Worm (Caenorhabditis elegans) whole organism, early embryonic: ENCODE results near the gene col-141.

ENCODE experiments used
- B0310.2 ChIP-seq: sonication (generic microtip); optimal IDR thresholded peaks from 2 replicates; lab custom pipeline; 2016; ENCODE audit warnings: mild to moderate bottlenecking, missing genetic modification characterization, missing compliant biosample characterization
- F13C5.2 ChIP-seq: sonication (generic microtip); optimal IDR thresholded peaks from 2 replicates; lab custom pipeline; 2017; ENCODE audit warnings: mild to moderate bottlenecking, missing genetic modification characterization, inconsistent platforms, missing compliant biosample characterization
- aly-1 ChIP-seq: sonication (generic microtip); optimal IDR thresholded peaks from 2 replicates; lab custom pipeline; 2016; ENCODE audit warnings: missing genetic modification characterization, missing compliant biosample characterization
- ama-1 ChIP-seq: fragments of 150-350 bp; optimal IDR thresholded peaks from 2 replicates; lab custom pipeline; 2014
- ceh-13 ChIP-seq: fragments of 200-800 bp; sonication (Bioruptor generic); optimal IDR thresholded peaks from 2 replicates; lab custom pipeline; 2018; ENCODE audit warnings: mild to moderate bottlenecking, missing genetic modification characterization, missing compliant biosample characterization
- ceh-36 ChIP-seq: sonication (generic microtip); optimal IDR thresholded peaks from 2 replicates; lab custom pipeline; 2016; ENCODE audit warnings: missing genetic modification characterization, inconsistent platforms, missing compliant biosample characterization
- ets-7 ChIP-seq: sonication (generic microtip); optimal IDR thresholded peaks from 2 replicates; lab custom pipeline; 2016; ENCODE audit warnings: missing genotype, missing genetic modification characterization, missing compliant biosample characterization
- flt-1 ChIP-seq: fragments of 200-800 bp; sonication (Bioruptor generic); IDR thresholded peaks from 2 replicates; pipeline ENCODE4 v1.3.6; 2022; ENCODE audit warnings: missing genetic modification characterization, missing compliant biosample characterization
- hmbx-1 ChIP-seq: sonication (generic microtip); optimal IDR thresholded peaks from 2 replicates; lab custom pipeline; 2016; ENCODE audit warnings: mild to moderate bottlenecking, missing genetic modification characterization, missing compliant biosample characterization
- hmg-4 ChIP-seq: fragments of 200-800 bp; sonication (Bioruptor generic); optimal IDR thresholded peaks from 2 replicates; lab custom pipeline; 2018; ENCODE audit warnings: mild to moderate bottlenecking, missing genetic modification characterization, missing compliant biosample characterization
- hnd-1 ChIP-seq: sonication (generic microtip); optimal IDR thresholded peaks from 2 replicates; lab custom pipeline; 2016; ENCODE audit warnings: missing genetic modification characterization, missing compliant biosample characterization
- pes-1 ChIP-seq: fragments of 200-800 bp; sonication (Bioruptor generic); IDR thresholded peaks from 2 replicates; pipeline ENCODE4 v1.3.6; 2022; ENCODE audit warnings: missing genetic modification reagents, missing genetic modification characterization, missing compliant biosample characterization
- scrt-1 ChIP-seq: fragments of 200-800 bp; sonication (Bioruptor generic); IDR thresholded peaks from 2 replicates; pipeline ENCODE4 v1.3.6; 2022; ENCODE audit warnings: missing genetic modification characterization, missing compliant biosample characterization
- sea-1 ChIP-seq: fragments of 200-800 bp; sonication (Bioruptor generic); conservative IDR thresholded peaks from 2 replicates; pipeline ENCODE4 v1.3.6; 2022; ENCODE audit warnings: missing genetic modification characterization, missing compliant biosample characterization
- tbx-11 ChIP-seq: fragments of 200-800 bp; sonication (Bioruptor generic); IDR thresholded peaks from 2 replicates; pipeline ENCODE4 v1.3.6; 2022; ENCODE audit warnings: missing genetic modification characterization, missing compliant biosample characterization
- tbx-37 ChIP-seq: fragments of 200-800 bp; sonication (Bioruptor generic); conservative IDR thresholded peaks from 2 replicates; pipeline ENCODE4 v1.3.6; 2022; ENCODE audit warnings: missing genetic modification reagents, missing genetic modification characterization, missing compliant biosample characterization
- tra-4 ChIP-seq: sonication (generic microtip); optimal IDR thresholded peaks from 2 replicates; lab custom pipeline; 2017; ENCODE audit warnings: missing genetic modification characterization, missing compliant biosample characterization

col-141 gene

ce11 chrV:6829404-6829803, at the start of gene col-141:
Gene col-141 (plus strand): TSS chrV:6829704.
- TF ChIP-seq ama-1 (lab: Kevin White, UChicago) (no peak), flt-1 (GFP tag; lab: Robert Waterston, UW) (no peak), tbx-37 (GFP tag; lab: Robert Waterston, UW) (no peak), aly-1 (no peak)

ce11 chrV:6780166-6780565, 49.3 kb upstream of the col-141 start, which contains the start of gene ZC404.15:
Gene ZC404.15 (plus strand): TSS chrV:6780466.
- no peak for TF ChIP-seq sea-1

- no peak for TF ChIP-seq aly-1
- no peak for TF ChIP-seq hmg-4
- no peak for TF ChIP-seq hnd-1
- TF ChIP-seq flt-1 (GFP tag; lab: Robert Waterston, UW): no peak
- TF ChIP-seq tra-4 (tag; lab: Kevin White, UChicago): no peak
- TF ChIP-seq tbx-37 (GFP tag; lab: Robert Waterston, UW): no peak
- no peak for TF ChIP-seq ets-7
- TF ChIP-seq sea-1: no peak
- TF ChIP-seq pes-1: no peak
- TF ChIP-seq F13C5.2: no peak
- TF ChIP-seq ceh-36 (tag; lab: Kevin White, UChicago): no peak
- TF ChIP-seq scrt-1 (GFP tag; lab: Robert Waterston, UW): no peak
- TF ChIP-seq tbx-11 (GFP tag; lab: Robert Waterston, UW): no peak
- no peak for TF ChIP-seq B0310.2
- TF ChIP-seq hmbx-1 (tag; lab: Kevin White, UChicago): no peak
- no peak for TF ChIP-seq ama-1 (lab: Kevin White, UChicago)
- TF ChIP-seq ceh-13: no peak
These were observed 48.8 kb upstream of the col-141 start for ce11 chrV:6780676-6781075.

ce11 chrV:6782260-6782659, 47.2 kb upstream of the col-141 start:
- no peak for TF ChIP-seq scrt-1 (GFP tag; lab: Robert Waterston, UW)
- no peak for TF ChIP-seq ceh-13
- no peak for TF ChIP-seq tbx-11 (GFP tag; lab: Robert Waterston, UW)
- TF ChIP-seq tbx-37 (GFP tag; lab: Robert Waterston, UW): no peak
- no peak for TF ChIP-seq B0310.2
- no peak for TF ChIP-seq ama-1 (lab: Kevin White, UChicago)
- TF ChIP-seq tra-4 (tag; lab: Kevin White, UChicago): no peak
- TF ChIP-seq flt-1 (GFP tag; lab: Robert Waterston, UW): no peak
- TF ChIP-seq hmg-4: no peak

- TF ChIP-seq hmg-4: no peak
- no peak for TF ChIP-seq tbx-11 (GFP tag; lab: Robert Waterston, UW)
- TF ChIP-seq tra-4 (tag; lab: Kevin White, UChicago): no peak
- TF ChIP-seq scrt-1 (GFP tag; lab: Robert Waterston, UW): no peak
- TF ChIP-seq aly-1: no peak
- TF ChIP-seq ama-1 (lab: Kevin White, UChicago): no peak
- TF ChIP-seq hmbx-1 (tag; lab: Kevin White, UChicago): no peak
- no peak for TF ChIP-seq flt-1 (GFP tag; lab: Robert Waterston, UW)
- TF ChIP-seq ceh-13: no peak
These were observed 46.4 kb upstream of the col-141 start for ce11 chrV:6783044-6783625.

- no peak for TF ChIP-seq ama-1 (lab: Kevin White, UChicago)
- TF ChIP-seq sea-1: 0 out of 2 replicates have a peak, but pooled peaks have one; percentile 56
- peak; percentile 3 for TF ChIP-seq ceh-13
- TF ChIP-seq hmbx-1 (tag; lab: Kevin White, UChicago): no peak
- TF ChIP-seq scrt-1 (GFP tag; lab: Robert Waterston, UW): no peak
- peak; percentile 26 for TF ChIP-seq ets-7
- TF ChIP-seq ceh-36 (tag; lab: Kevin White, UChicago): no peak
- no peak for TF ChIP-seq hnd-1
- no peak for TF ChIP-seq B0310.2
- TF ChIP-seq flt-1 (GFP tag; lab: Robert Waterston, UW): no peak
- peak; percentile 71 for TF ChIP-seq F13C5.2
These were observed 44.5 kb upstream of the col-141 start, which contains the start of the genes spn-4 and spe-39 for ce11 chrV:6784853-6785492. Gene spn-4 (minus strand): TSS chrV:6784903. Gene spe-39 (plus strand): TSS chrV:6785451.

ce11 chrV:6787906-6788430, 41.5 kb upstream of the col-141 start, which contains the start of gene ZC404.2:
Gene ZC404.2 (plus strand): TSS chrV:6787952.
- TF ChIP-seq ama-1 (lab: Kevin White, UChicago): peak; percentile 69
- no peak for TF ChIP-seq tra-4 (tag; lab: Kevin White, UChicago)
- TF ChIP-seq ets-7: no peak
- TF ChIP-seq pes-1: no peak
- no peak for TF ChIP-seq F13C5.2
- 0 out of 2 replicates have a peak, but pooled peaks have one; percentile 13 for TF ChIP-seq scrt-1 (GFP tag; lab: Robert Waterston, UW)
- no peak for TF ChIP-seq B0310.2

- no peak for TF ChIP-seq tra-4 (tag; lab: Kevin White, UChicago)
- no peak for TF ChIP-seq B0310.2
- no peak for TF ChIP-seq tbx-37 (GFP tag; lab: Robert Waterston, UW)
- no peak for TF ChIP-seq ceh-13
- TF ChIP-seq flt-1 (GFP tag; lab: Robert Waterston, UW): no peak
- no peak for TF ChIP-seq ets-7
- no peak for TF ChIP-seq hnd-1
- TF ChIP-seq tbx-11 (GFP tag; lab: Robert Waterston, UW): no peak
- TF ChIP-seq sea-1: no peak
- TF ChIP-seq hmbx-1 (tag; lab: Kevin White, UChicago): no peak
- TF ChIP-seq pes-1: no peak
- no peak for TF ChIP-seq ama-1 (lab: Kevin White, UChicago)
- no peak for TF ChIP-seq hmg-4
- no peak for TF ChIP-seq ceh-36 (tag; lab: Kevin White, UChicago)
- no peak for TF ChIP-seq scrt-1 (GFP tag; lab: Robert Waterston, UW)
These were observed 36.9 kb upstream of the col-141 start, which contains the start of gene gck-2 for ce11 chrV:6792565-6792964. Gene gck-2 (minus strand): TSS chrV:6792665.
